Fruit fly (Drosophila melanogaster) whole organism, adult: Measurements from ENCODE around the gene CG6495.

Experiments used
- CG11617 ChIP-seq: fragments of 200-800 bp; sonication (Bioruptor generic); optimal IDR thresholded peaks from 2 replicates; lab custom pipeline; 2017; ENCODE audit warnings: mild to moderate bottlenecking, missing biosample characterization, missing genetic modification reagents, missing genetic modification characterization
- CG12768 ChIP-seq: fragments of 200-800 bp; sonication (Bioruptor generic); optimal IDR thresholded peaks from 2 replicates; lab custom pipeline; 2017; ENCODE audit warnings: missing biosample characterization, missing genetic modification characterization, mild to moderate bottlenecking, moderate library complexity, missing genetic modification reagents
- CG14711 ChIP-seq: fragments of 200-800 bp; sonication (Bioruptor generic); optimal IDR thresholded peaks from 2 replicates; lab custom pipeline; 2018; ENCODE audit warnings: missing biosample characterization, mild to moderate bottlenecking, missing genetic modification characterization, moderate library complexity
- CG1620 ChIP-seq: fragments of 200-800 bp; sonication (Bioruptor generic); optimal IDR thresholded peaks from 2 replicates; lab custom pipeline; 2016; ENCODE audit warnings: missing biosample characterization, missing genetic modification characterization
- CG33017 ChIP-seq: fragments of 200-800 bp; sonication (Bioruptor generic); optimal IDR thresholded peaks from 2 replicates; lab custom pipeline; 2018; ENCODE audit warnings: missing biosample characterization, mild to moderate bottlenecking, missing genetic modification characterization, moderate library complexity
- CG5204 ChIP-seq: fragments of 200-800 bp; sonication (Bioruptor generic); optimal IDR thresholded peaks from 2 replicates; lab custom pipeline; 2016; ENCODE audit warnings: missing biosample characterization, missing genetic modification characterization
- CG7045 ChIP-seq: fragments of 200-800 bp; sonication (Bioruptor generic); optimal IDR thresholded peaks from 2 replicates; lab custom pipeline; 2017; ENCODE audit warnings: missing biosample characterization, mild to moderate bottlenecking, missing genetic modification characterization
- CG7101 ChIP-seq: fragments of 200-800 bp; sonication (Bioruptor generic); optimal IDR thresholded peaks from 2 replicates; lab custom pipeline; 2018; ENCODE audit warnings: missing biosample characterization, mild to moderate bottlenecking, missing genetic modification characterization, moderate library complexity
- Clk ChIP-seq: fragments of 200-800 bp; sonication (Bioruptor generic); optimal IDR thresholded peaks from 2 replicates; lab custom pipeline; 2017; ENCODE audit warnings: missing biosample characterization, missing genetic modification characterization
- Crg-1 ChIP-seq: fragments of 200-800 bp; sonication (Bioruptor generic); optimal IDR thresholded peaks from 2 replicates; lab custom pipeline; 2016; ENCODE audit warnings: missing biosample characterization, missing genetic modification characterization
- Hr96 ChIP-seq: fragments of 200-800 bp; sonication (Bioruptor generic); optimal IDR thresholded peaks from 2 replicates; lab custom pipeline; 2016; ENCODE audit warnings: missing biosample characterization, missing genetic modification characterization
- Mnt ChIP-seq: fragments of 200-800 bp; sonication (Bioruptor generic); optimal IDR thresholded peaks from 2 replicates; lab custom pipeline; 2016; ENCODE audit warnings: missing biosample characterization, mild to moderate bottlenecking, missing genetic modification characterization
- bab1 ChIP-seq: fragments of 200-800 bp; sonication (Bioruptor generic); optimal IDR thresholded peaks from 3 replicates; lab custom pipeline; 2019; ENCODE audit warnings: missing biosample characterization, mild to moderate bottlenecking, missing genetic modification characterization, moderate library complexity
- cic ChIP-seq: fragments of 200-800 bp; sonication (Bioruptor generic); optimal IDR thresholded peaks from 2 replicates; lab custom pipeline; 2017; ENCODE audit warnings: missing biosample characterization, mild to moderate bottlenecking, missing genetic modification characterization, moderate library complexity
- cnc ChIP-seq, 2 experiments: fragments of >200 bp; optimal IDR thresholded peaks; 2 replicates each; lab custom pipeline; 2017
- kay ChIP-seq: fragments of 200-800 bp; sonication (Bioruptor generic); peaks from one replicate; lab custom pipeline; 2016; ENCODE audit warnings: missing biosample characterization, missing genetic modification characterization, borderline replicate concordance
- ovo ChIP-seq: fragments of 200-800 bp; sonication (Bioruptor generic); optimal IDR thresholded peaks from 2 replicates; lab custom pipeline; 2016; ENCODE audit warnings: missing biosample characterization, missing genetic modification characterization
- pad ChIP-seq: fragments of 200-800 bp; sonication (Bioruptor generic); optimal IDR thresholded peaks from 3 replicates; lab custom pipeline; 2017; ENCODE audit warnings: missing biosample characterization, missing genetic modification characterization, mild to moderate bottlenecking, moderate library complexity, missing genetic modification reagents
- tj ChIP-seq: fragments of 200-800 bp; sonication (Bioruptor generic); optimal IDR thresholded peaks from 3 replicates; lab custom pipeline; 2017; ENCODE audit warnings: missing biosample characterization, mild to moderate bottlenecking, missing genetic modification characterization, moderate library complexity
- toe ChIP-seq: fragments of 200-800 bp; sonication (Bioruptor generic); optimal IDR thresholded peaks from 2 replicates; lab custom pipeline; 2016; ENCODE audit warnings: missing biosample characterization, missing genetic modification characterization

The CG6495 gene

DNA sequence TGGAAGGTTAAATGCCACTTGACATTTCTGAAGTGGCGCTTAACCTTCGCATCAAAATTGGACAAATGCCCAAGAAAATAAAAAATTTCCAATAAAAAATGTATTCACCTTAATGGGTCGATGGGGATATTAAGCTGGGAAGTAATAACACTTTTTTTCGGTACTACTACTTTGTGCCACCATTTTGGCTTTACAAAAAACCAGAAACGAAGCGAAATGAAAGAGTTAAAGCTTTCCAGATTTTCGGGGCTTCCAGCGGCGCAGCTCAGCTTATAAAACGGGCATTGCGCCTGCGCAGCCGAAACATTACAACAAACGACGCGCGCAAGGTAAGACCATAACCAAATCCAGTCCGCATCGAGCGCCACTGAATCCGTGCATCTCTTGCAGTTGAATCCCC lies 9.7 kb downstream of the CG6495 start, which contains the start of gene CG17127:
Gene CG17127 (plus strand): TSS at position 301 of the 400 bp plus-strand sequence.
- TF ChIP-seq CG12768 (no peak), CG7101 (tag; lab: Kevin White, UChicago) (no peak), Mnt (GFP tag; lab: Kevin White, UChicago) (no peak), cnc (optimal IDR thresholded peaks at IDR 0.05; lab: Kevin White, UChicago) (no peak), CG5204 (GFP tag; lab: Kevin White, UChicago) (no peak), kay (no peak), CG11617 (no peak), bab1 (GFP tag; lab: Kevin White, UChicago) (no peak), cic (no peak), Clk (no peak), tj (GFP tag; lab: Kevin White, UChicago) (no peak), CG7045 (GFP tag; lab: Kevin White, UChicago) (no peak), CG1620 (GFP tag; lab: Kevin White, UChicago) (no peak), CG14711 (tag; lab: Kevin White, UChicago) (no peak), pad (GFP tag; lab: Kevin White, UChicago) (no peak), ovo (GFP tag; lab: Kevin White, UChicago) (no peak), Hr96 (no peak)

DNA sequence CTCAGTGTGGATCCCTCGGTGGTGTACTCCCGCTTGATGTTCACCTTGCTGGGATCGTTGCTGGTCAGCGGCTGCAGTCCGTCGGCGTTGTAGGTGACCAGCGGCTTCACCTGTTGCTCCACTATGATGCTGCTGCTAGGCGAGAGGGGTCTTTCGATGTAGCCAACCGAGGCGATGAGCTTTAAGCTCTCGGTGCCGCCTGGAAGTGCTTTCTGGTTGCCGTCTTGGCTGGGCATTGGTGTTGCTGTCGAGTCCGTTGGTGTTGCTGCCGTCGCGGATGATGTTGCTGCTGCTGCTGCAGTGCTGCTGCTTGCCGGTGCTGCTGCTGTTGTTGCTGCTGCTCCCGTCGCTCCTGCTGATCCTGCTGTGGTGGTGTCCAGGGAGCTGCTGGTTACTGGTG lies 13.1 kb downstream of the CG6495 start:
- TF ChIP-seq CG5204 (GFP tag; lab: Kevin White, UChicago) = no peak
- no peak for TF ChIP-seq CG7101 (tag; lab: Kevin White, UChicago)
- no peak for TF ChIP-seq CG11617
- TF ChIP-seq cic = no peak
- TF ChIP-seq CG12768 = no peak
- no peak for TF ChIP-seq Clk

dm6 chr2L:10781252-10781651 lies 20.3 kb downstream of the CG6495 start:
- TF ChIP-seq CG14711 (tag; lab: Kevin White, UChicago) = no peak
- no peak for TF ChIP-seq CG1620 (GFP tag; lab: Kevin White, UChicago)
- TF ChIP-seq CG7101 (tag; lab: Kevin White, UChicago) = no peak
- no peak for TF ChIP-seq kay
- TF ChIP-seq pad (GFP tag; lab: Kevin White, UChicago) = no peak
- TF ChIP-seq toe = no peak
- TF ChIP-seq Mnt (GFP tag; lab: Kevin White, UChicago) = no peak
- TF ChIP-seq cnc (optimal IDR thresholded peaks at IDR 0.05; lab: Kevin White, UChicago) = no peak

DNA sequence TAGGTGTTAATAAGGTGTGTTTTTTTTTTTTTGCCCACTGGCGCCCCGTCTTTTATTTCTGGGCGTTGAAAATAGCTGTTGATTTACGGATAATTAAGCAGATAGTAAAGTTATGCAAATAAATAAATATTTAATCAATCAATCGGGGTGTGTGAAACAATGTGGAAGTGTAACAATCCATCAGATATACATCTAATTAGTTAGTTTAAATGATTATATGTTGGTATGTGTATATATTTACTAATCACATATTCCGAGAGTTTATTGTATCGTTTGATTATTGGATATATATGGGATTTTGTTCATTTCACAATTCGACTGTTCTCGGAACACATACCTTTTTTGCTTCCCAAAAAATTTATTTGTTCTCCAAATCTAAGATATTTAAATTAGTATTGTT lies 29.0 kb downstream of the CG6495 start, which contains the start of gene CG31870:
Gene CG31870 (plus strand): TSS at position 301 of the 400 bp plus-strand sequence.
- no peak for TF ChIP-seq pad (GFP tag; lab: Kevin White, UChicago)
- no peak for TF ChIP-seq CG7101 (tag; lab: Kevin White, UChicago)
- no peak for TF ChIP-seq kay
- no peak for TF ChIP-seq CG11617
- no peak for TF ChIP-seq Clk
- no peak for TF ChIP-seq CG12768
- TF ChIP-seq Hr96 = no peak
- TF ChIP-seq tj (GFP tag; lab: Kevin White, UChicago) = no peak
- no peak for TF ChIP-seq Crg-1 (GFP tag; lab: Kevin White, UChicago)
- no peak for TF ChIP-seq toe
- no peak for TF ChIP-seq CG7045 (GFP tag; lab: Kevin White, UChicago)
- TF ChIP-seq CG14711 (tag; lab: Kevin White, UChicago) = no peak
- no peak for TF ChIP-seq cnc (optimal IDR thresholded peaks at IDR 0.05; lab: Kevin White, UChicago)
- TF ChIP-seq Mnt (GFP tag; lab: Kevin White, UChicago) = no peak
- no peak for TF ChIP-seq cic
- TF ChIP-seq CG1620 (GFP tag; lab: Kevin White, UChicago) = no peak
- TF ChIP-seq CG33017 (tag; lab: Kevin White, UChicago) = no peak
- no peak for TF ChIP-seq bab1 (GFP tag; lab: Kevin White, UChicago)

DNA sequence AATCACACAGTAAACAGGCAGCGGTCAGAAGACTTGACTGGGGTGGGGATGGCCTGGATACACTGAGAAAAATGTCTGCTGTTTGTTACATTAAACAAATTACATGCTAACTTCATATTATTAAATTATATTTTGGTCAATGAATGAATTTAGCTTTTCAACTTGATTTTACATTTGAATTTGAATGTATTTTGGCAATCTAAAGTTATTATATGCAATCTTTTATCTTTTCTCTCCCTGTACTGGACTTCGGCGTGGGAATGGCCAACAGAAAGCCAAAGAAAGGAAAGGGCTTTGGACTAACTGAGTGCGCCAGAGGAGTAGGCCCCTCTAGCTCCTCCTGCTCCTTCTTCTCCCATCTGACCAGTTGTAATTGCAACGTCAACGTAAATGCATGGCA lies 30.4 kb downstream of the CG6495 start:
- TF ChIP-seq CG11617 (no peak), kay (no peak), cnc (optimal IDR thresholded peaks at IDR 0.05; lab: Kevin White, UChicago) (no peak), cic (no peak)

- TF ChIP-seq CG33017 (tag; lab: Kevin White, UChicago) (no peak), CG7101 (tag; lab: Kevin White, UChicago) (no peak), tj (GFP tag; lab: Kevin White, UChicago) (no peak), toe (no peak), CG1620 (GFP tag; lab: Kevin White, UChicago) (no peak), Mnt (GFP tag; lab: Kevin White, UChicago) (no peak), bab1 (GFP tag; lab: Kevin White, UChicago) (no peak), cnc (optimal IDR thresholded peaks at IDR 0.05; lab: Kevin White, UChicago) (no peak), CG11617 (no peak), CG12768 (no peak), pad (GFP tag; lab: Kevin White, UChicago) (no peak), Clk (no peak), CG5204 (GFP tag; lab: Kevin White, UChicago) (no peak)
These were observed 31.2 kb downstream of the CG6495 start for dm6 chr2L:10792072-10792471.

dm6 chr2L:10794032-10794431 lies 33.1 kb downstream of the CG6495 start:
- TF ChIP-seq ovo (GFP tag; lab: Kevin White, UChicago) (no peak), tj (GFP tag; lab: Kevin White, UChicago) (peak; percentile 31)
